Worm (Caenorhabditis elegans) whole organism, mixed stage, embryonic: ENCODE data around the gene C25G4.7.

ENCODE experiments used
- M03D4.4 ChIP-seq: sonication (generic microtip); optimal IDR thresholded peaks from 2 replicates; lab custom pipeline; 2017; ENCODE audit warnings: mild to moderate bottlenecking, missing genetic modification characterization, missing compliant biosample characterization
- bed-3 ChIP-seq: fragments of 200-800 bp; sonication (Bioruptor generic); optimal IDR thresholded peaks from 3 replicates; lab custom pipeline; 2018; ENCODE audit warnings: mild to moderate bottlenecking, missing genetic modification characterization, moderate library complexity, missing compliant biosample characterization
- blmp-1 ChIP-seq: fragments of 150-350 bp; optimal IDR thresholded peaks from 2 replicates; lab custom pipeline; 2014; ENCODE audit warnings: missing biosample characterization, missing genetic modification characterization
- ceh-39 ChIP-seq: fragments of 150-350 bp; optimal IDR thresholded peaks from 2 replicates; lab custom pipeline; 2014; ENCODE audit warnings: missing biosample characterization, missing genetic modification characterization
- ceh-43 ChIP-seq: fragments of 200-800 bp; sonication (Bioruptor generic); optimal IDR thresholded peaks from 2 replicates; lab custom pipeline; 2018; ENCODE audit warnings: mild to moderate bottlenecking, missing genetic modification characterization, moderate library complexity, missing compliant biosample characterization
- ces-1 ChIP-seq: fragments of 150-350 bp; optimal IDR thresholded peaks from 2 replicates; lab custom pipeline; 2014; ENCODE audit warnings: missing biosample characterization, missing genetic modification reagents, missing genetic modification characterization
- drap-1 ChIP-seq: fragments of 200-800 bp; sonication (Bioruptor generic); optimal IDR thresholded peaks from 3 replicates; lab custom pipeline; 2018; ENCODE audit warnings: mild to moderate bottlenecking, missing genetic modification characterization, missing compliant biosample characterization
- elt-3 ChIP-seq: fragments of 150-350 bp; optimal IDR thresholded peaks from 2 replicates; lab custom pipeline; 2014; ENCODE audit warnings: missing biosample characterization, missing genetic modification characterization
- flh-1 ChIP-seq: fragments of 200-800 bp; sonication (Bioruptor generic); optimal IDR thresholded peaks from 2 replicates; lab custom pipeline; 2018; ENCODE audit warnings: mild to moderate bottlenecking, missing genetic modification characterization, moderate library complexity, missing compliant biosample characterization
- ham-2 ChIP-seq: fragments of 200-800 bp; sonication (Bioruptor generic); optimal IDR thresholded peaks from 2 replicates; lab custom pipeline; 2018; ENCODE audit warnings: mild to moderate bottlenecking, missing genetic modification characterization, missing compliant biosample characterization
- lin-13 ChIP-seq: fragments of 150-350 bp; optimal IDR thresholded peaks from 2 replicates; lab custom pipeline; 2014; ENCODE audit warnings: missing biosample characterization, missing genetic modification characterization
- lin-32 ChIP-seq: fragments of 200-800 bp; sonication (Bioruptor generic); optimal IDR thresholded peaks from 2 replicates; lab custom pipeline; 2018; ENCODE audit warnings: mild to moderate bottlenecking, missing genetic modification characterization, missing compliant biosample characterization
- mab-5 ChIP-seq: fragments of 150-350 bp; optimal IDR thresholded peaks from 2 replicates; lab custom pipeline; 2014; ENCODE audit warnings: missing biosample characterization, missing genetic modification characterization
- mep-1 ChIP-seq: fragments of 150-350 bp; optimal IDR thresholded peaks from 2 replicates; lab custom pipeline; 2017; ENCODE audit warnings: missing biosample characterization, missing genetic modification reagents, missing genetic modification characterization, inconsistent platforms
- mls-2 ChIP-seq: sonication (generic microtip); optimal IDR thresholded peaks from 2 replicates; lab custom pipeline; 2016; ENCODE audit warnings: mild to moderate bottlenecking, missing genetic modification characterization, moderate library complexity, missing compliant biosample characterization
- nhr-12 ChIP-seq: fragments of 150-350 bp; optimal IDR thresholded peaks from 2 replicates; lab custom pipeline; 2014; ENCODE audit warnings: missing biosample characterization, missing genetic modification characterization
- nhr-237 ChIP-seq: fragments of 150-350 bp; optimal IDR thresholded peaks from 2 replicates; lab custom pipeline; 2014; ENCODE audit warnings: missing biosample characterization, missing genetic modification characterization
- nhr-76 ChIP-seq: sonication (generic microtip); optimal IDR thresholded peaks from 2 replicates; lab custom pipeline; 2017; ENCODE audit warnings: missing biosample characterization, missing genetic modification characterization
- sem-2 ChIP-seq: fragments of 200-800 bp; sonication (Bioruptor generic); optimal IDR thresholded peaks from 2 replicates; lab custom pipeline; 2018; ENCODE audit warnings: mild to moderate bottlenecking, missing genetic modification characterization, missing compliant biosample characterization
- snpc-4 ChIP-seq: fragments of 150-350 bp; optimal IDR thresholded peaks from 2 replicates; lab custom pipeline; 2014; ENCODE audit warnings: missing biosample characterization, missing genetic modification characterization
- sptf-1 ChIP-seq: sonication (generic microtip); optimal IDR thresholded peaks from 2 replicates; lab custom pipeline; 2017; ENCODE audit warnings: mild to moderate bottlenecking, missing genetic modification characterization, moderate library complexity, missing compliant biosample characterization
- unc-120 ChIP-seq: sonication (generic microtip); optimal IDR thresholded peaks from 2 replicates; lab custom pipeline; 2017; ENCODE audit warnings: missing genetic modification characterization, missing compliant biosample characterization; ENCODE audit not compliant: poor library complexity, severe bottlenecking
- unc-39 ChIP-seq: fragments of 150-350 bp; optimal IDR thresholded peaks from 2 replicates; lab custom pipeline; 2014; ENCODE audit warnings: missing biosample characterization, missing genetic modification characterization
- unc-62 ChIP-seq: fragments of 150-350 bp; optimal IDR thresholded peaks from 2 replicates; lab custom pipeline; 2014; ENCODE audit warnings: missing biosample characterization, missing genetic modification reagents, missing genetic modification characterization
- zip-8 ChIP-seq: fragments of 150-350 bp; optimal IDR thresholded peaks from 2 replicates; lab custom pipeline; 2014; ENCODE audit warnings: missing biosample characterization, missing genetic modification characterization
- ztf-11 ChIP-seq: fragments of 150-350 bp; optimal IDR thresholded peaks from 2 replicates; lab custom pipeline; 2014; ENCODE audit warnings: missing biosample characterization, missing genetic modification characterization

The C25G4.7 gene

ce11 chrIV:12420455-12420854 lies 36.3 kb upstream of the C25G4.7 start, which contains the start of gene ugt-65:
TSS of gene ugt-65 (plus strand) at chrIV:12420683.
- TF ChIP-seq ceh-43 (GFP tag; lab: Kevin White, UChicago), result no peak
- no peak for TF ChIP-seq zip-8
- no peak for TF ChIP-seq sptf-1
- TF ChIP-seq flh-1 (GFP tag; lab: Kevin White, UChicago), result no peak
- TF ChIP-seq mab-5 (tag; lab: Kevin White, UChicago), result no peak
- no peak for TF ChIP-seq unc-39 (tag; lab: Kevin White, UChicago)

DNA sequence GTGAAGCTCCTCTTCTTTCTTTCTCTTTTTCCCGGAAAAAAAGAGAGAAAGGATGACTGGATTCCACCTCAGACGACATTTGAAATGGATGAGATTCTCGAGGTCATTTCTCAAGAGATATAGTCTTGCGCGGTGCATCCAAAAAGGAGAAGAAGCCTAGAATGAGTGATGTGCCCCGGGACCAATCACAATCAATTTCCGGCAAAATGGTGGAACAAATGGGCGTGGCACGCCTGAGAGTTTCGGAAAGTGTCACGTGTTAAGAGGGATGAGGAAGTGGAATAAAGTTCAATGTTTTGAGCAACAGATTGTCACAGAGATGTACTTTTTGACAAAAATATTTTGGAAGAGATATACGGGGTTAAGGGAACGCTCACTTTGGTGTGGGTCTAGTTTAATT lies 31.1 kb upstream of the C25G4.7 start:
- TF ChIP-seq sem-2 (GFP tag; lab: Kevin White, UChicago), result no peak
- TF ChIP-seq blmp-1 (tag; lab: Kevin White, UChicago), result no peak
- TF ChIP-seq zip-8, result no peak
- TF ChIP-seq ztf-11 (tag; lab: Kevin White, UChicago), result no peak
- TF ChIP-seq M03D4.4 (tag; lab: Kevin White, UChicago), result no peak
- TF ChIP-seq snpc-4 (tag; lab: Kevin White, UChicago), result no peak
- no peak for TF ChIP-seq ceh-43 (GFP tag; lab: Kevin White, UChicago)
- no peak for TF ChIP-seq ham-2 (GFP tag; lab: Kevin White, UChicago)
- TF ChIP-seq lin-13 (tag; lab: Kevin White, UChicago), result no peak
- TF ChIP-seq ceh-39, result no peak
- no peak for TF ChIP-seq mep-1
- TF ChIP-seq elt-3 (tag; lab: Kevin White, UChicago), result no peak
- no peak for TF ChIP-seq mls-2 (tag; lab: Kevin White, UChicago)
- TF ChIP-seq mab-5 (tag; lab: Kevin White, UChicago), result no peak
- no peak for TF ChIP-seq nhr-12
- TF ChIP-seq lin-32 (GFP tag; lab: Kevin White, UChicago), result no peak
- TF ChIP-seq ces-1 (GFP tag; lab: Kevin White, UChicago), result no peak
- TF ChIP-seq bed-3 (GFP tag; lab: Kevin White, UChicago), result no peak

- TF ChIP-seq flh-1 (GFP tag; lab: Kevin White, UChicago) (no peak), sptf-1 (peak; percentile 33)
These were observed 28.9 kb upstream of the C25G4.7 start for ce11 chrIV:12427687-12428284.

DNA sequence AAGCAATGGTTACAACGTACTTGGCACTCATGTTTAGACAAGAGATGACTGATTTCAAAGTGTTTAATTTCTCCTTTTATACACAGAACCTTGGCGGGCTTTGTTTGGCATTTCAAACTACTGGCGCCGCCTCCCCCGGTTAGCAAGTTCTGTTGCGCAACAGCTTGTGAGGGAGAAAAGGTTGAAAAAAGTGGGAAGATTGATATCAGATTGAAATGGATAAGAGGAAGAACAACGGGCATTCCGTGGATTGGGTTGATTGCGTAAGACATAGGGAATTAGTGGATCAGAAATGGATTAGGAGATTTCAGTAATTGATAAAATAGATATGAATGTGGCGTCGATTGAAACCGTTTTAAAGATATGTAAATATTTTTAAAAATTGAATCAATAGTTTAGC lies 28.2 kb upstream of the C25G4.7 start, which contains the start of gene col-130:
TSS of gene col-130 (minus strand) at position 50 of the 400 bp plus-strand sequence.
- TF ChIP-seq zip-8 (peak; percentile 94), drap-1 (GFP tag; lab: Kevin White, UChicago) (no peak)

DNA sequence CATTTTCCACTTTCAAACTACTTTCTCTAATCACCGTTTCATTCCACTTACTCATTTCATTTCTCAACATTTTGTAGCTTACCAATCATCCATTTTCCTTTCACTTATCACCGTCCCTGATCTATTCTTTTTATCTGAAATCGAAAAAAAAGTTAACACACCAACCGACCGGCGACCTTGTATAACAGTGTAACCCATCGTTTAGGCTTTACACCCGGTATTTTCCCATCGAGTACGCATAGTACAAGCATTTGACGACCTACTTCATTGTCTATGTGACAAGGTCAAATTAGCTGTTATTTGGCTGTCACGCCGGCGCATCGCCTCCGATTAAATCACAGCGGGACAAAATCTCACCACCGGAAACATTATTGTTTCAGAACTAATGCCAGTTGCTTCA lies 27.2 kb upstream of the C25G4.7 start:
- no peak for TF ChIP-seq nhr-76 (tag; lab: Kevin White, UChicago)
- no peak for TF ChIP-seq bed-3 (GFP tag; lab: Kevin White, UChicago)
- TF ChIP-seq sem-2 (GFP tag; lab: Kevin White, UChicago), result no peak
- TF ChIP-seq flh-1 (GFP tag; lab: Kevin White, UChicago), result no peak
- TF ChIP-seq ceh-43 (GFP tag; lab: Kevin White, UChicago), result no peak
- TF ChIP-seq drap-1 (GFP tag; lab: Kevin White, UChicago), result no peak
- no peak for TF ChIP-seq sptf-1
- no peak for TF ChIP-seq ceh-39

ce11 chrIV:12431755-12432154 lies 25.0 kb upstream of the C25G4.7 start:
- no peak for TF ChIP-seq ces-1 (GFP tag; lab: Kevin White, UChicago)

DNA sequence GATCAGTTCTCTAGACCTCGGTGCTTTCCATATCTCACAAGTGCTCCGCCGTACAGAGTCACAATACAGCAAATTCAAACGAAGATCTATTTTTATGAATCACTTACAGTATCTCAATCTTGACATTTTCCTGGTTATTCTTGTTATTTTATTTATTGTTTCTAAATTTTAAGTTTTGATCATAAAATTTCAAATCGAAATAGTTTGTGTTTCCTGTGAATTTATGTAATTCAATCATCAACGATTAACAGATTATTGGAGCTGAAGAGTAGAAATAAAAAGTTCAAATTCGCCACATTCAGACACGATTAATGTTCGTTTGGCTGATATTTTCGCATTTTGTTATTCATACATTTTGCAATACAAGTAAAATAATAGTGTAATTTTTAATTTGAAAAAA lies 24.4 kb upstream of the C25G4.7 start, which contains the start of gene clec-184:
TSS of gene clec-184 (plus strand) at position 301 of the 400 bp plus-strand sequence.
- no peak for TF ChIP-seq sptf-1

ce11 chrIV:12435442-12435841 lies 21.3 kb upstream of the C25G4.7 start, which contains the start of gene irg-4:
TSS of gene irg-4 (plus strand) at chrIV:12435833.
- no peak for TF ChIP-seq blmp-1 (tag; lab: Kevin White, UChicago)
- no peak for TF ChIP-seq unc-120 (tag; lab: Kevin White, UChicago)
- TF ChIP-seq lin-32 (GFP tag; lab: Kevin White, UChicago), result no peak
- no peak for TF ChIP-seq nhr-237 (tag; lab: Kevin White, UChicago)
- no peak for TF ChIP-seq unc-62
- TF ChIP-seq lin-13 (tag; lab: Kevin White, UChicago), result no peak
- TF ChIP-seq ces-1 (GFP tag; lab: Kevin White, UChicago), result no peak
- no peak for TF ChIP-seq mab-5 (tag; lab: Kevin White, UChicago)
- TF ChIP-seq, all 35 proteins: peak for 0
